Fruit fly (Drosophila melanogaster) S2 (cell line): ENCODE measurements around the gene Not10.

Source experiments
- CG8478 ChIP-seq: fragments of >200 bp; optimal IDR thresholded peaks from 2 replicates; lab custom pipeline; 2018
- CTCF ChIP-seq, 2 experiments: fragments of >200 bp; optimal IDR thresholded peaks; 2 replicates each; lab custom pipeline; 2018

DNA sequence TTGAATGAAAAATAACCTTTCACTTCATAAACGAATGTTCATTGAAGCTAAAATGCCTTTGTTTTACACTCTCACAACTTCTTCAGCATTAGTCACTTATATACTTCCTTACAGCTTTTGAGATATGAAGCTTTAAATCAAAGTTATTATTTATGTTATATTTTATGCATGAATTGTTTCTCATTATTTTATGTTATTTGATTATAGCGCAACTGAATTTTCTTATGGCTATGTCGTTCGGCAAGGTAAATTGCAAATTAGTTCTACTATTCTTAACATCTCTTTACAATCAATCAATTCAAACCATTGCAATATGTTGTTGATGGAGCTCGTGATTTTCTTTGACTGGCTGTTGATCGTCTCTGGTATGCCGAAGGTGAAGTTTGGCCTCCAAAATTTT is 5.8 kb downstream of the Not10 start, which contains the start of gene CG11600:
- no peak for TF ChIP-seq CTCF (optimal IDR thresholded peaks at IDR 0.05; lab: Kevin White, UChicago)
- TF ChIP-seq CG8478 (lab: Kevin White, UChicago), result no peak
